Worm (Caenorhabditis elegans) whole organism, young adult: ENCODE measurements around the gene B0348.1.

Experiments used
- F49E8.2 ChIP-seq: sonication (generic microtip); optimal IDR thresholded peaks from 3 replicates; lab custom pipeline; 2017; ENCODE audit warnings: missing genetic modification characterization, mild to moderate bottlenecking, missing compliant biosample characterization, antibody characterized with exemption, moderate library complexity; ENCODE audit not compliant: insufficient read depth
- ZK185.1 ChIP-seq: sonication (generic microtip); optimal IDR thresholded peaks from 2 replicates; lab custom pipeline; 2016; ENCODE audit warnings: mild to moderate bottlenecking, missing genetic modification characterization, missing compliant biosample characterization; ENCODE audit not compliant: poor library complexity, severe bottlenecking
- athp-1 ChIP-seq: sonication (generic microtip); optimal IDR thresholded peaks from 2 replicates; lab custom pipeline; 2017; ENCODE audit warnings: mild to moderate bottlenecking, missing genetic modification characterization, missing compliant biosample characterization
- ceh-58 ChIP-seq: fragments of 200-800 bp; sonication (Bioruptor generic); IDR thresholded peaks from 2 replicates; pipeline ENCODE4 v1.3.6; 2022; ENCODE audit warnings: missing genetic modification characterization, missing compliant biosample characterization
- dpl-1 ChIP-seq: fragments of 150-350 bp; optimal IDR thresholded peaks from 2 replicates; lab custom pipeline; 2014; ENCODE audit warnings: missing biosample characterization, missing genetic modification reagents, missing genetic modification characterization
- egrh-3 ChIP-seq: fragments of 200-800 bp; sonication (Bioruptor generic); IDR thresholded peaks from 2 replicates; pipeline ENCODE4 v1.3.6; 2022; ENCODE audit warnings: missing genetic modification reagents, missing genetic modification characterization, missing compliant biosample characterization
- madf-6 ChIP-seq: fragments of 200-800 bp; sonication (Bioruptor generic); IDR thresholded peaks from 2 replicates; pipeline ENCODE4 v1.3.6; 2022; ENCODE audit warnings: missing genetic modification reagents, missing genetic modification characterization, missing compliant biosample characterization
- sdz-38 ChIP-seq: sonication (generic microtip); optimal IDR thresholded peaks from 2 replicates; lab custom pipeline; 2016; ENCODE audit warnings: missing genotype, missing genetic modification characterization, missing compliant biosample characterization
- snpc-1.1 ChIP-seq: sonication (generic microtip); optimal IDR thresholded peaks from 2 replicates; lab custom pipeline; 2017; ENCODE audit warnings: missing genetic modification characterization, mild to moderate bottlenecking, missing compliant biosample characterization, antibody characterized with exemption, moderate library complexity, missing genotype, missing genetic modification reagents; ENCODE audit not compliant: insufficient read depth
- snpc-4 ChIP-seq, 5 experiments: fragments of 150-350 bp in 1 of 5; sonication (generic microtip) in 4 of 5; optimal IDR thresholded peaks; 2 replicates each; lab custom pipeline; 2014 to 2018; ENCODE audit warnings: missing genetic modification characterization in 5 of 5, missing biosample characterization in 3 of 5, antibody characterized with exemption in 2 of 5, mild to moderate bottlenecking in 2 of 5, missing compliant biosample characterization in 2 of 5, missing genotype in 2 of 5, moderate library complexity in 2 of 5, missing genetic modification reagents in 1 of 5
- zfh-2 ChIP-seq: fragments of 200-800 bp; sonication (Bioruptor generic); conservative IDR thresholded peaks from 2 replicates; pipeline ENCODE4 v1.3.6; 2022; ENCODE audit warnings: missing genetic modification reagents, missing genetic modification characterization, missing compliant biosample characterization
- ztf-6 ChIP-seq: fragments of 200-800 bp; sonication (Bioruptor generic); IDR thresholded peaks from 2 replicates; pipeline ENCODE4 v1.3.6; 2022; ENCODE audit warnings: missing genetic modification reagents, missing genetic modification characterization, missing compliant biosample characterization

The B0348.1 gene

DNA sequence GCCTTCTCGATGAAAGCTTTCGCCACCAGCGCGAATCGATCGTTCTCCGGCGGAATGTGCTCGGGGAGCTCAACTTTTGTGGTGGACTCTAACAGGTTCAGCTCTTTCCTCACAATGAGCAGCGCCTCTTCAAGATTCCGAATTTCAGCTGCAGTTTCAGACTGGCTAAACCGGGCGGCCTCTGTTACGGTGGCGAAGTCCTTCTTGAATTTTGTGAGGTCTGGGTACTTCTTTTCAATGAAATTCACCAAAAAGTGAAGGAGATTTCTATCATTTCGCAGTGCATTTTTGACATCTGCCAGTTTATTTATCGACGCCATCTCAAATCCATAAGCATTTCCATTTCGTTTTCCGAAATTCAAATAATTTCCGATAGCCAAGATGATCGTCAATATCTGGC is 17.8 kb downstream of the B0348.1 start:
- no peak for TF ChIP-seq snpc-1.1
- TF ChIP-seq zfh-2: 0 out of 2 replicates have a peak, but pooled peaks have one; percentile 14

DNA sequence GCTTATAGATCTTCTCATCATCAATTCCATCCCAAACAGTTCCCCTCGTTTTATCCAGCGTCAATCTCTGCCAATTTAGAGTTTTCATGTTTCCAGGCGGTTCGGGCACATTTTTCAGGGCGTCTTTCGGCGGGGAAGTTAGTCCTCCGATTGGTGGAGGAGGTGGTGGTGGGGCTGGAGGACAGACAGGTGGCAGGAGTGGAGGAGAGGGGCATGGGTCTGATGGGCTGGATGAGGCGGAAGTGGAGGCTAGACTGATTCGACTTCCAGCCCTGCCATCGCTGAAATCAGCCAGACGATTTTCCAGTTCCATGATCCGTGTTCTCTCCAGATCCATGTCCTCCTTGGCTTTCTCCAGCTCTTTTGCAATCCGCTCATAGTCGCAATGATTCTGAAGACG is 19.4 kb downstream of the B0348.1 start:
- TF ChIP-seq madf-6 (GFP tag; lab: Robert Waterston, UW): no peak
- TF ChIP-seq dpl-1 (GFP tag; lab: Kevin White, UChicago): no peak
- no peak for TF ChIP-seq ZK185.1 (tag; lab: Kevin White, UChicago)
- peak; percentile 80 for TF ChIP-seq zfh-2
- TF ChIP-seq egrh-3 (GFP tag; lab: Robert Waterston, UW): peak; percentile 36; the same call in 1 of the 2 replicates
- no peak for TF ChIP-seq F49E8.2 (tag; lab: Kevin White, UChicago)
- TF ChIP-seq ztf-6 (GFP tag; lab: Robert Waterston, UW): no peak

ce11 chrV:83732-84131 is 35.0 kb downstream of the B0348.1 start, which contains the start of gene daam-1:
Gene daam-1, minus strand, starts transcription at chrV:83832.
- TF ChIP-seq snpc-4 (GFP tag; optimal IDR thresholded peaks at IDR 0.05; lab: Kevin White, UChicago) (no peak), snpc-4 (tag; optimal IDR thresholded peaks at IDR 0.05; lab: Kevin White, UChicago) (no peak), athp-1 (tag; lab: Kevin White, UChicago) (no peak), ceh-58 (GFP tag; lab: Robert Waterston, UW) (no peak), sdz-38 (tag; lab: Kevin White, UChicago) (no peak)
- TF ChIP-seq, all 124 proteins: peak for 0
